Worm (Caenorhabditis elegans) whole organism, mixed stage, embryonic: ENCODE measurements around the gene twk-18.

Source experiments
- bed-3 ChIP-seq: fragments of 200-800 bp; sonication (Bioruptor generic); optimal IDR thresholded peaks from 3 replicates; lab custom pipeline; 2018; ENCODE audit warnings: mild to moderate bottlenecking, missing genetic modification characterization, moderate library complexity, missing compliant biosample characterization
- blmp-1 ChIP-seq: fragments of 150-350 bp; optimal IDR thresholded peaks from 2 replicates; lab custom pipeline; 2014; ENCODE audit warnings: missing biosample characterization, missing genetic modification characterization
- ham-2 ChIP-seq: fragments of 200-800 bp; sonication (Bioruptor generic); optimal IDR thresholded peaks from 2 replicates; lab custom pipeline; 2018; ENCODE audit warnings: mild to moderate bottlenecking, missing genetic modification characterization, missing compliant biosample characterization
- lin-13 ChIP-seq: fragments of 150-350 bp; optimal IDR thresholded peaks from 2 replicates; lab custom pipeline; 2014; ENCODE audit warnings: missing biosample characterization, missing genetic modification characterization
- lsy-2 ChIP-seq: fragments of 150-350 bp; optimal IDR thresholded peaks from 2 replicates; lab custom pipeline; 2014; ENCODE audit warnings: missing biosample characterization, missing genetic modification characterization
- nhr-76 ChIP-seq: sonication (generic microtip); optimal IDR thresholded peaks from 2 replicates; lab custom pipeline; 2017; ENCODE audit warnings: missing biosample characterization, missing genetic modification characterization
- sem-2 ChIP-seq: fragments of 200-800 bp; sonication (Bioruptor generic); optimal IDR thresholded peaks from 2 replicates; lab custom pipeline; 2018; ENCODE audit warnings: mild to moderate bottlenecking, missing genetic modification characterization, missing compliant biosample characterization
- unc-39 ChIP-seq: fragments of 150-350 bp; optimal IDR thresholded peaks from 2 replicates; lab custom pipeline; 2014; ENCODE audit warnings: missing biosample characterization, missing genetic modification characterization
- unc-62 ChIP-seq: fragments of 150-350 bp; optimal IDR thresholded peaks from 2 replicates; lab custom pipeline; 2014; ENCODE audit warnings: missing biosample characterization, missing genetic modification reagents, missing genetic modification characterization
- zip-8 ChIP-seq: fragments of 150-350 bp; optimal IDR thresholded peaks from 2 replicates; lab custom pipeline; 2014; ENCODE audit warnings: missing biosample characterization, missing genetic modification characterization

- TF ChIP-seq lin-13 (tag; lab: Kevin White, UChicago): no peak
- TF ChIP-seq sem-2 (GFP tag; lab: Kevin White, UChicago): no peak
- TF ChIP-seq bed-3 (GFP tag; lab: Kevin White, UChicago): no peak
- no peak for TF ChIP-seq unc-39 (tag; lab: Kevin White, UChicago)
- no peak for TF ChIP-seq nhr-76 (tag; lab: Kevin White, UChicago)
- TF ChIP-seq unc-62 (GFP tag; lab: Kevin White, UChicago): no peak
- TF ChIP-seq lsy-2 (tag; lab: Kevin White, UChicago): no peak
- no peak for TF ChIP-seq zip-8 (tag; lab: Kevin White, UChicago)
- TF ChIP-seq blmp-1 (tag; lab: Kevin White, UChicago): no peak
- no peak for TF ChIP-seq ham-2 (GFP tag; lab: Kevin White, UChicago)
Measured at ce11 chrX:9011471-9011870, 23.5 kb downstream of the twk-18 start.
